Fruit fly (Drosophila melanogaster): ENCODE data around the gene CG13926.

The CG13926 gene

dm6 chr3L:1609611-1610010 is 8.3 kb downstream of the CG13926 start (continued):
- TF ChIP-seq CG10979 (tag; optimal IDR thresholded peaks at IDR 0.05), result no peak
- TF ChIP-seq CG12769 (tag; optimal IDR thresholded peaks at IDR 0.05), result no peak
- TF ChIP-seq chif (GFP tag; optimal IDR thresholded peaks at IDR 0.05), result peak in 1 of 2 experiments; percentile 13
- no peak for TF ChIP-seq CG4404 (GFP tag; IDR thresholded peaks at IDR 0.05)
- no peak for TF ChIP-seq nau (GFP tag; optimal IDR thresholded peaks at IDR 0.05)
- peak; percentile 25 for TF ChIP-seq Xbp1 (GFP tag; optimal IDR thresholded peaks at IDR 0.05)
- TF ChIP-seq CG12155 (GFP tag; optimal IDR thresholded peaks at IDR 0.05), result peak; percentile 40
- no peak for TF ChIP-seq CG15479 (GFP tag; optimal IDR thresholded peaks at IDR 0.05)
- TF ChIP-seq CG13296 (GFP tag; optimal IDR thresholded peaks at IDR 0.05), result peak; percentile 12
- no peak for TF ChIP-seq crp (GFP tag; optimal IDR thresholded peaks at IDR 0.05)
- no peak for TF ChIP-seq CG18476 (GFP tag; optimal IDR thresholded peaks at IDR 0.05)
- no peak for TF ChIP-seq zf30C (GFP tag; optimal IDR thresholded peaks at IDR 0.05)
- TF ChIP-seq ci (GFP tag; IDR thresholded peaks at IDR 0.05), result no peak
- TF ChIP-seq CG11093 (GFP tag; IDR thresholded peaks at IDR 0.05), result no peak
- TF ChIP-seq CG2889 (GFP tag; IDR thresholded peaks at IDR 0.05), result 0 out of 3 replicates have a peak, but pooled peaks have one; percentile 14
- no peak for TF ChIP-seq CG14710 (tag; optimal IDR thresholded peaks at IDR 0.05)
- no peak for TF ChIP-seq lbe (GFP tag; optimal IDR thresholded peaks at IDR 0.05)
- TF ChIP-seq Ssrp (tag; optimal IDR thresholded peaks at IDR 0.05), result no peak
- peak; percentile 15 for TF ChIP-seq fd96Cb (tag; optimal IDR thresholded peaks at IDR 0.05)
- TF ChIP-seq Doc3 (GFP tag; IDR thresholded peaks at IDR 0.05; ENCODE audit: partially characterized antibody), result no peak
- TF ChIP-seq CG2116 (GFP tag; optimal IDR thresholded peaks at IDR 0.05), result no peak
- TF ChIP-seq Spps (tag; optimal IDR thresholded peaks at IDR 0.05), result no peak
- peak; percentile 34 for TF ChIP-seq D19B (GFP tag; optimal IDR thresholded peaks at IDR 0.05)
- no peak for TF ChIP-seq CG8281 (tag; optimal IDR thresholded peaks at IDR 0.05)
- TF ChIP-seq CG8388 (GFP tag; optimal IDR thresholded peaks at IDR 0.05), result no peak
- no peak for TF ChIP-seq eve (GFP tag; optimal IDR thresholded peaks at IDR 0.05)
- no peak for TF ChIP-seq B-H1 (GFP tag; IDR thresholded peaks at IDR 0.05)
- TF ChIP-seq CG10366 (GFP tag; IDR thresholded peaks at IDR 0.05), result peak; percentile 19; the same call in 1 of the 2 replicates
- no peak for TF ChIP-seq CG42726 (GFP tag; IDR thresholded peaks at IDR 0.05; ENCODE audit: partially characterized antibody)
- TF ChIP-seq CG5245 (GFP tag; optimal IDR thresholded peaks at IDR 0.05), result no peak
- TF ChIP-seq CG7963 (GFP tag; IDR thresholded peaks at IDR 0.05; ENCODE audit: partially characterized antibody), result no peak
- no peak for TF ChIP-seq CG1024 (GFP tag; IDR thresholded peaks at IDR 0.05)
- no peak for TF ChIP-seq CG3163 (GFP tag; optimal IDR thresholded peaks at IDR 0.05)
- TF ChIP-seq dpn (GFP tag; optimal IDR thresholded peaks at IDR 0.05), result peak; percentile 45 to 58
- peak; percentile 9 for TF ChIP-seq Chrac-16 (GFP tag; optimal IDR thresholded peaks at IDR 0.05)
- peak; percentile 21 for TF ChIP-seq NfI (GFP tag; optimal IDR thresholded peaks at IDR 0.05)
- TF ChIP-seq CG10543 (GFP tag; optimal IDR thresholded peaks at IDR 0.05), result no peak
- TF ChIP-seq gsb-n (tag; optimal IDR thresholded peaks at IDR 0.05), result no peak
- TF ChIP-seq h (optimal IDR thresholded peaks at IDR 0.05), result no peak
- TF ChIP-seq Elba2 (GFP tag; optimal IDR thresholded peaks at IDR 0.05), result no peak
- TF ChIP-seq CG2129 (GFP tag; IDR thresholded peaks at IDR 0.05; ENCODE audit: partially characterized antibody), result no peak
- no peak for TF ChIP-seq Dek (tag; optimal IDR thresholded peaks at IDR 0.05)
- TF ChIP-seq pnt (GFP tag; optimal IDR thresholded peaks at IDR 0.05), result no peak
- no peak for TF ChIP-seq tx (GFP tag; optimal IDR thresholded peaks at IDR 0.05)
- TF ChIP-seq sd (tag; optimal IDR thresholded peaks at IDR 0.05), result no peak
- peak; percentile 88 for TF ChIP-seq Med (GFP tag)
- TF ChIP-seq CG17385 (GFP tag; optimal IDR thresholded peaks at IDR 0.05), result peak; percentile 9
- TF ChIP-seq Stat92E (GFP tag; optimal IDR thresholded peaks at IDR 0.05), result no peak
- TF ChIP-seq CG13287 (GFP tag; IDR thresholded peaks at IDR 0.05; ENCODE audit: partially characterized antibody), result no peak
- no peak for TF ChIP-seq CG1647 (GFP tag; optimal IDR thresholded peaks at IDR 0.05)
